Fruit fly (Drosophila melanogaster): ENCODE measurements around the gene Ada1-1.

The Ada1-1 gene

dm6 chr2L:12045941-12046855 lies 49.6 kb downstream of the Ada1-1 start, which contains the start of gene CG6770:
Gene CG6770 (minus strand): TSS chr2L:12046118.
- TF ChIP-seq sage (GFP tag; optimal IDR thresholded peaks at IDR 0.05) (peak; percentile 89), lola (GFP tag; optimal IDR thresholded peaks at IDR 0.05) (no peak), Mio (GFP tag; optimal IDR thresholded peaks at IDR 0.05) (peak; percentile 31), foxo (GFP tag; optimal IDR thresholded peaks at IDR 0.05) (peak; percentile 73 to 89), Hr78 (GFP tag; optimal IDR thresholded peaks at IDR 0.05) (no peak), pan (optimal IDR thresholded peaks at IDR 0.05) (no peak), br (GFP tag; optimal IDR thresholded peaks at IDR 0.05) (peak; percentile 87), usp (GFP tag; optimal IDR thresholded peaks at IDR 0.05) (no peak), rgr (GFP tag; optimal IDR thresholded peaks at IDR 0.05) (peak; percentile 90), Hnf4 (GFP tag; optimal IDR thresholded peaks at IDR 0.05) (peak; percentile 71), Vsx2 (GFP tag; optimal IDR thresholded peaks at IDR 0.05; ENCODE audit: partially characterized antibody) (peak; percentile 24), GATAd (GFP tag; optimal IDR thresholded peaks at IDR 0.05) (no peak), dmrt93B (GFP tag; optimal IDR thresholded peaks at IDR 0.05) (peak; percentile 71), woc (GFP tag; optimal IDR thresholded peaks at IDR 0.05) (peak; percentile 77), dsf (GFP tag; optimal IDR thresholded peaks at IDR 0.05; ENCODE audit: borderline replicate concordance) (peak; percentile 54), ey (GFP tag; optimal IDR thresholded peaks at IDR 0.05) (peak; percentile 82), tai (GFP tag; optimal IDR thresholded peaks at IDR 0.05) (peak; percentile 76), h (GFP tag; optimal IDR thresholded peaks at IDR 0.05) (peak; percentile 91), Abd-B (GFP tag; optimal IDR thresholded peaks at IDR 0.05) (no peak), Dfd (GFP tag; optimal IDR thresholded peaks at IDR 0.05) (no peak), Hr83 (GFP tag; optimal IDR thresholded peaks at IDR 0.05; ENCODE audit: poor library complexity, severe bottlenecking) (peak; percentile 42), Myc (optimal IDR thresholded peaks at IDR 0.05) (no peak), brk (GFP tag; optimal IDR thresholded peaks at IDR 0.05) (peak; percentile 79), N (GFP tag; optimal IDR thresholded peaks at IDR 0.05) (no peak), HLH106 (tag; optimal IDR thresholded peaks at IDR 0.05) (peak; percentile 93), jim (GFP tag; optimal IDR thresholded peaks at IDR 0.05) (peak; percentile 76), Dif (GFP tag; optimal IDR thresholded peaks at IDR 0.05; ENCODE audit: partially characterized antibody) (no peak), Jra (GFP tag; optimal IDR thresholded peaks at IDR 0.05) (peak; percentile 66), CrebA (GFP tag; optimal IDR thresholded peaks at IDR 0.05; ENCODE audit: borderline replicate concordance) (peak; percentile 90), dl (GFP tag; optimal IDR thresholded peaks at IDR 0.05; ENCODE audit: insufficient read depth in 1 of 2, partially characterized antibody in 2 of 2) (no peak), OdsH (GFP tag; optimal IDR thresholded peaks at IDR 0.05) (peak; percentile 85), CG32264 (GFP tag; optimal IDR thresholded peaks at IDR 0.05) (no peak), psq (GFP tag; optimal IDR thresholded peaks at IDR 0.05) (peak; percentile 61), Sp1 (GFP tag; optimal IDR thresholded peaks at IDR 0.05) (peak; percentile 95), CG9705 (GFP tag; optimal IDR thresholded peaks at IDR 0.05) (peak; percentile 81), Rel (GFP tag; optimal IDR thresholded peaks at IDR 0.05) (peak; percentile 70), Rel (tag; optimal IDR thresholded peaks at IDR 0.05) (peak; percentile 84), sv (GFP tag; optimal IDR thresholded peaks at IDR 0.05) (peak; percentile 45), fru (GFP tag; optimal IDR thresholded peaks at IDR 0.05) (peak; percentile 81)

dm6 chr2L:12046856-12047230 lies 50.2 kb downstream of the Ada1-1 start:
- TF ChIP-seq woc (GFP tag; optimal IDR thresholded peaks at IDR 0.05) (no peak), pan (optimal IDR thresholded peaks at IDR 0.05) (no peak), sage (GFP tag; optimal IDR thresholded peaks at IDR 0.05) (no peak), jim (GFP tag; optimal IDR thresholded peaks at IDR 0.05) (no peak), Rel (GFP tag; optimal IDR thresholded peaks at IDR 0.05) (no peak), Rel (tag; optimal IDR thresholded peaks at IDR 0.05) (no peak), CrebA (GFP tag; optimal IDR thresholded peaks at IDR 0.05; ENCODE audit: borderline replicate concordance) (no peak), Jra (GFP tag; optimal IDR thresholded peaks at IDR 0.05) (no peak), Dif (GFP tag; optimal IDR thresholded peaks at IDR 0.05; ENCODE audit: partially characterized antibody) (no peak), N (GFP tag; optimal IDR thresholded peaks at IDR 0.05) (no peak), Hnf4 (GFP tag; optimal IDR thresholded peaks at IDR 0.05) (no peak), usp (GFP tag; optimal IDR thresholded peaks at IDR 0.05) (no peak), CG32264 (GFP tag; optimal IDR thresholded peaks at IDR 0.05) (no peak), brk (GFP tag; optimal IDR thresholded peaks at IDR 0.05) (no peak), Mio (GFP tag; optimal IDR thresholded peaks at IDR 0.05) (no peak), dl (GFP tag; optimal IDR thresholded peaks at IDR 0.05; ENCODE audit: insufficient read depth in 1 of 2, partially characterized antibody in 2 of 2) (no peak), foxo (GFP tag; optimal IDR thresholded peaks at IDR 0.05) (no peak)

Data from whole organism, wandering third instar larva.